Fruit fly (Drosophila melanogaster) whole organism, adult: ENCODE measurements around the gene r2d2.

Source experiments
- CG11617 ChIP-seq: fragments of 200-800 bp; sonication (Bioruptor generic); optimal IDR thresholded peaks from 2 replicates; lab custom pipeline; 2017; ENCODE audit warnings: mild to moderate bottlenecking, missing biosample characterization, missing genetic modification reagents, missing genetic modification characterization
- CG12768 ChIP-seq: fragments of 200-800 bp; sonication (Bioruptor generic); optimal IDR thresholded peaks from 2 replicates; lab custom pipeline; 2017; ENCODE audit warnings: missing biosample characterization, missing genetic modification characterization, mild to moderate bottlenecking, moderate library complexity, missing genetic modification reagents
- CG14711 ChIP-seq: fragments of 200-800 bp; sonication (Bioruptor generic); optimal IDR thresholded peaks from 2 replicates; lab custom pipeline; 2018; ENCODE audit warnings: missing biosample characterization, mild to moderate bottlenecking, missing genetic modification characterization, moderate library complexity
- CG1620 ChIP-seq: fragments of 200-800 bp; sonication (Bioruptor generic); optimal IDR thresholded peaks from 2 replicates; lab custom pipeline; 2016; ENCODE audit warnings: missing biosample characterization, missing genetic modification characterization
- CG33017 ChIP-seq: fragments of 200-800 bp; sonication (Bioruptor generic); optimal IDR thresholded peaks from 2 replicates; lab custom pipeline; 2018; ENCODE audit warnings: missing biosample characterization, mild to moderate bottlenecking, missing genetic modification characterization, moderate library complexity
- CG5204 ChIP-seq: fragments of 200-800 bp; sonication (Bioruptor generic); optimal IDR thresholded peaks from 2 replicates; lab custom pipeline; 2016; ENCODE audit warnings: missing biosample characterization, missing genetic modification characterization
- CG7045 ChIP-seq: fragments of 200-800 bp; sonication (Bioruptor generic); optimal IDR thresholded peaks from 2 replicates; lab custom pipeline; 2017; ENCODE audit warnings: missing biosample characterization, mild to moderate bottlenecking, missing genetic modification characterization
- CG7101 ChIP-seq: fragments of 200-800 bp; sonication (Bioruptor generic); optimal IDR thresholded peaks from 2 replicates; lab custom pipeline; 2018; ENCODE audit warnings: missing biosample characterization, mild to moderate bottlenecking, missing genetic modification characterization, moderate library complexity
- Clk ChIP-seq: fragments of 200-800 bp; sonication (Bioruptor generic); optimal IDR thresholded peaks from 2 replicates; lab custom pipeline; 2017; ENCODE audit warnings: missing biosample characterization, missing genetic modification characterization
- Crg-1 ChIP-seq: fragments of 200-800 bp; sonication (Bioruptor generic); optimal IDR thresholded peaks from 2 replicates; lab custom pipeline; 2016; ENCODE audit warnings: missing biosample characterization, missing genetic modification characterization
- Hr96 ChIP-seq: fragments of 200-800 bp; sonication (Bioruptor generic); optimal IDR thresholded peaks from 2 replicates; lab custom pipeline; 2016; ENCODE audit warnings: missing biosample characterization, missing genetic modification characterization
- Mnt ChIP-seq: fragments of 200-800 bp; sonication (Bioruptor generic); optimal IDR thresholded peaks from 2 replicates; lab custom pipeline; 2016; ENCODE audit warnings: missing biosample characterization, mild to moderate bottlenecking, missing genetic modification characterization
- bab1 ChIP-seq: fragments of 200-800 bp; sonication (Bioruptor generic); optimal IDR thresholded peaks from 3 replicates; lab custom pipeline; 2019; ENCODE audit warnings: missing biosample characterization, mild to moderate bottlenecking, missing genetic modification characterization, moderate library complexity
- cic ChIP-seq: fragments of 200-800 bp; sonication (Bioruptor generic); optimal IDR thresholded peaks from 2 replicates; lab custom pipeline; 2017; ENCODE audit warnings: missing biosample characterization, mild to moderate bottlenecking, missing genetic modification characterization, moderate library complexity
- cnc ChIP-seq, 2 experiments: fragments of >200 bp; optimal IDR thresholded peaks; 2 replicates each; lab custom pipeline; 2017
- kay ChIP-seq: fragments of 200-800 bp; sonication (Bioruptor generic); peaks from one replicate; lab custom pipeline; 2016; ENCODE audit warnings: missing biosample characterization, missing genetic modification characterization, borderline replicate concordance
- ovo ChIP-seq: fragments of 200-800 bp; sonication (Bioruptor generic); optimal IDR thresholded peaks from 2 replicates; lab custom pipeline; 2016; ENCODE audit warnings: missing biosample characterization, missing genetic modification characterization
- pad ChIP-seq: fragments of 200-800 bp; sonication (Bioruptor generic); optimal IDR thresholded peaks from 3 replicates; lab custom pipeline; 2017; ENCODE audit warnings: missing biosample characterization, missing genetic modification characterization, mild to moderate bottlenecking, moderate library complexity, missing genetic modification reagents
- tj ChIP-seq: fragments of 200-800 bp; sonication (Bioruptor generic); optimal IDR thresholded peaks from 3 replicates; lab custom pipeline; 2017; ENCODE audit warnings: missing biosample characterization, mild to moderate bottlenecking, missing genetic modification characterization, moderate library complexity
- toe ChIP-seq: fragments of 200-800 bp; sonication (Bioruptor generic); optimal IDR thresholded peaks from 2 replicates; lab custom pipeline; 2016; ENCODE audit warnings: missing biosample characterization, missing genetic modification characterization

The r2d2 gene

dm6 chr2L:7799804-7800433 lies at the start of gene r2d2, which contains the start of gene Herp:
TSS of gene r2d2 (plus strand) at chr2L:7800147.
TSS of gene Herp (minus strand) at chr2L:7800058.
- TF ChIP-seq ovo (GFP tag; lab: Kevin White, UChicago) (peak; percentile 90), kay (peak; percentile 84), cnc (optimal IDR thresholded peaks at IDR 0.05; lab: Kevin White, UChicago) (peak in 1 of 2 experiments; percentile 33), CG14711 (tag; lab: Kevin White, UChicago) (peak; percentile 85), tj (GFP tag; lab: Kevin White, UChicago) (peak; percentile 68), Clk (GFP tag; lab: Kevin White, UChicago) (peak; percentile 73), bab1 (GFP tag; lab: Kevin White, UChicago) (peak; percentile 89), pad (GFP tag; lab: Kevin White, UChicago) (peak; percentile 79), CG12768 (GFP tag; lab: Kevin White, UChicago) (peak; percentile 96), CG5204 (peak; percentile 94), Hr96 (GFP tag; lab: Kevin White, UChicago) (peak; percentile 96), CG33017 (peak; percentile 92), Mnt (peak; percentile 90), toe (GFP tag; lab: Kevin White, UChicago) (peak; percentile 97), CG7045 (GFP tag; lab: Kevin White, UChicago) (peak; percentile 90), cic (GFP tag; lab: Kevin White, UChicago) (peak; percentile 66), CG11617 (GFP tag; lab: Kevin White, UChicago) (peak; percentile 91), Crg-1 (GFP tag; lab: Kevin White, UChicago) (peak; percentile 89), CG7101 (tag; lab: Kevin White, UChicago) (peak; percentile 91), CG1620 (GFP tag; lab: Kevin White, UChicago) (peak; percentile 92)

DNA sequence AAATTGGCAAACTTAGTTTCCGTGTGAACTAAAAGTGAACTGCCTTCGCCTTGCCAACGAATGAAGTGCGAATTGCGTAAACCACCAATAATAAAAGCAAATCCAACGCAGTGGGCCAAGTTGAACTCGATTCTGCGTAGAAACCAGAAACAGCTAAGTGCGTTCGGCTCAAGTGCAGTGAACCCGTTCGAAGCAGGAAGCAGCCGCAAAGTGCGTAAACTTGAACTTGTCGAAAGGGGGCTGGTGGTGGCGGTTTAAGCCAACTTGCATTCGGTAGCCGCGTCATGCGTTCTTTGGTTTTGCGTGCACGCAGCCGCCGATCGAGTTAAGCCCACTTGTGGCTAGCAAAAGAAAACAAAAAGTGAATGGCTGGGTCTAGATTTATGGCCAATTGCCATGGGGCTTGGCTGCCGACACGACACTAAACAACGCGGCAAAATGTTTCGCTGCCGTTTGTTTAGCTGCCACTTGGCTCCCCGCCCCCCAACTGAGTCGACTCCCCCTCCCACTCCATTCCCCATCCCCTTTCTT lies 49.3 kb upstream of the r2d2 start:
- TF ChIP-seq CG11617 (GFP tag; lab: Kevin White, UChicago) = no peak
- no peak for TF ChIP-seq CG5204
- TF ChIP-seq CG7045 (GFP tag; lab: Kevin White, UChicago) = no peak
- no peak for TF ChIP-seq CG14711 (tag; lab: Kevin White, UChicago)
- TF ChIP-seq ovo (GFP tag; lab: Kevin White, UChicago) = no peak
- TF ChIP-seq Crg-1 (GFP tag; lab: Kevin White, UChicago) = no peak
- no peak for TF ChIP-seq CG12768 (GFP tag; lab: Kevin White, UChicago)
- no peak for TF ChIP-seq Hr96 (GFP tag; lab: Kevin White, UChicago)
- TF ChIP-seq kay = no peak
- TF ChIP-seq bab1 (GFP tag; lab: Kevin White, UChicago) = no peak
- no peak for TF ChIP-seq cnc (optimal IDR thresholded peaks at IDR 0.05; lab: Kevin White, UChicago)
- no peak for TF ChIP-seq toe (GFP tag; lab: Kevin White, UChicago)
- no peak for TF ChIP-seq Mnt
- TF ChIP-seq CG33017 = no peak
- no peak for TF ChIP-seq pad (GFP tag; lab: Kevin White, UChicago)
- no peak for TF ChIP-seq tj (GFP tag; lab: Kevin White, UChicago)

DNA sequence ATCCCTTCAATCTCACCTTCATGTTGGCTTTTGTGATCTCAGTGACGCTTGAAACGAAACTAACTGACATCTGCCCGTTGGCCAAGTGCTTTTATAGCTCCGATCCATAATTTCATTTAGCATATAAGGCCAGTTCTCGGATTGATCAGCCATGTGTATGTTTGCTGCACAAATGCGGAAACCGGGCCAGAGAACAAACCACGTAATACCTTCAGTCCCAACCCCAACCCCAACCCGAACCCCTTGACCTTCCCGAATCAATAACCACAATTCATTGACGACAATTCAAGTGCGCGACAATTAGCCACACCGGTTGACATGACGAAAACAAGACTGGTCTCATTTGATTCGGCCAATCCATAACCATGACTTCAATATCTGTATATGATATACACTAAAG lies 46.9 kb upstream of the r2d2 start, which contains the start of gene CG7203:
Gene CG7203 (minus strand): TSS at position 101 of the 400 bp plus-strand sequence.
- TF ChIP-seq Hr96 (GFP tag; lab: Kevin White, UChicago) (no peak), CG11617 (GFP tag; lab: Kevin White, UChicago) (no peak), CG7101 (tag; lab: Kevin White, UChicago) (no peak), cnc (optimal IDR thresholded peaks at IDR 0.05; lab: Kevin White, UChicago) (no peak), CG12768 (GFP tag; lab: Kevin White, UChicago) (no peak), CG7045 (GFP tag; lab: Kevin White, UChicago) (no peak), pad (GFP tag; lab: Kevin White, UChicago) (no peak), Clk (GFP tag; lab: Kevin White, UChicago) (no peak), CG14711 (tag; lab: Kevin White, UChicago) (no peak), kay (no peak), toe (GFP tag; lab: Kevin White, UChicago) (no peak)

- TF ChIP-seq CG7101 (tag; lab: Kevin White, UChicago) (no peak), CG11617 (GFP tag; lab: Kevin White, UChicago) (no peak), CG7045 (GFP tag; lab: Kevin White, UChicago) (no peak), CG33017 (no peak)
Observed at dm6 chr2L:7753874-7754273, 46.1 kb upstream of the r2d2 start, which contains the start of gene CG46025. TSS of gene CG46025 (plus strand) at chr2L:7754174.

dm6 chr2L:7754539-7754938 lies 45.4 kb upstream of the r2d2 start:
- TF ChIP-seq CG12768 (GFP tag; lab: Kevin White, UChicago) = no peak
- no peak for TF ChIP-seq CG33017
- TF ChIP-seq Crg-1 (GFP tag; lab: Kevin White, UChicago) = no peak
- TF ChIP-seq Hr96 (GFP tag; lab: Kevin White, UChicago) = no peak
- TF ChIP-seq kay = no peak

DNA sequence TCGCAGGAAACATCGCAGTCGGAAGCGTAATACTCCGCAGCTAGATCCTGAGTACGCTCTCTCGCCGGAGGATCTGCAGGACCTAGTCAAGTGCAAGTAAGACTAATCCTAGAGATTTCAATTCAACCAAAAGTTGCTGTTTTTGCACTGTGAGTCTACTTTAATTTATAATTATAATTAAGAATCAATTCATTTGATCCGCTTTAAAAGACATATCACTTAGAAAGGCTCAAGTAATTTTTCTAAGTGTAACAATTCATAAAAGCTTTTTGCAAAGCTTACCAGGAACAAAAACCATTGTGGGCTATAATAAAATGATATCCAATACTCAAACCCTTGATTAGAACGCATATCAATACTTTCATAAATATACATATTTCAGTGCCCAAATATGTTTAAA lies 43.1 kb upstream of the r2d2 start:
- no peak for TF ChIP-seq pad (GFP tag; lab: Kevin White, UChicago)
- no peak for TF ChIP-seq ovo (GFP tag; lab: Kevin White, UChicago)
- TF ChIP-seq cnc (optimal IDR thresholded peaks at IDR 0.05; lab: Kevin White, UChicago) = no peak
- no peak for TF ChIP-seq Hr96 (GFP tag; lab: Kevin White, UChicago)
- no peak for TF ChIP-seq toe (GFP tag; lab: Kevin White, UChicago)
- TF ChIP-seq CG7101 (tag; lab: Kevin White, UChicago) = no peak
- no peak for TF ChIP-seq Crg-1 (GFP tag; lab: Kevin White, UChicago)
- TF ChIP-seq CG11617 (GFP tag; lab: Kevin White, UChicago) = no peak
- no peak for TF ChIP-seq CG12768 (GFP tag; lab: Kevin White, UChicago)
- no peak for TF ChIP-seq tj (GFP tag; lab: Kevin White, UChicago)
- TF ChIP-seq CG1620 (GFP tag; lab: Kevin White, UChicago) = no peak
- no peak for TF ChIP-seq cic (GFP tag; lab: Kevin White, UChicago)
- TF ChIP-seq CG33017 = no peak
- no peak for TF ChIP-seq CG14711 (tag; lab: Kevin White, UChicago)
- no peak for TF ChIP-seq CG7045 (GFP tag; lab: Kevin White, UChicago)
